Worm (Caenorhabditis elegans) whole organism, young adult: ENCODE results near the gene R08C7.4.
A peak's percentile ranks its signal among the peaks of the same experiment; 100 is the strongest.

Experiments
- B0035.1 ChIP-seq: sonication (generic microtip); optimal IDR thresholded peaks from 2 replicates; lab custom pipeline; 2016; ENCODE audit warnings: missing genetic modification characterization, mild to moderate bottlenecking, missing compliant biosample characterization, missing genotype, missing genetic modification reagents
- B0336.3 ChIP-seq: fragments of 200-800 bp; sonication (Bioruptor generic); IDR thresholded peaks from 2 replicates; pipeline ENCODE4 v1.3.6; 2022; ENCODE audit warnings: missing genetic modification characterization, missing compliant biosample characterization
- F23B12.7 ChIP-seq: sonication (generic microtip); optimal IDR thresholded peaks from 2 replicates; lab custom pipeline; 2017; ENCODE audit warnings: missing genetic modification characterization, mild to moderate bottlenecking, missing compliant biosample characterization, antibody characterized with exemption, moderate library complexity; ENCODE audit not compliant: insufficient read depth
- F52B5.7 ChIP-seq: sonication (generic microtip); optimal IDR thresholded peaks from 2 replicates; lab custom pipeline; 2016; ENCODE audit warnings: mild to moderate bottlenecking, missing genetic modification characterization, missing compliant biosample characterization
- F57C9.4 ChIP-seq: sonication (generic microtip); optimal IDR thresholded peaks from 2 replicates; lab custom pipeline; 2017; ENCODE audit warnings: mild to moderate bottlenecking, missing genetic modification characterization, missing compliant biosample characterization
- K12H6.12 ChIP-seq: fragments of 200-800 bp; sonication (Bioruptor generic); optimal IDR thresholded peaks from 2 replicates; lab custom pipeline; 2018; ENCODE audit warnings: mild to moderate bottlenecking, missing genetic modification characterization, missing compliant biosample characterization
- Y53F4B.3 ChIP-seq: fragments of 200-800 bp; sonication (Bioruptor generic); IDR thresholded peaks from 2 replicates; pipeline ENCODE4 v1.3.6; 2022; ENCODE audit warnings: missing genetic modification reagents, missing genetic modification characterization, missing compliant biosample characterization
- Y56A3A.18 ChIP-seq: fragments of 200-800 bp; sonication (Bioruptor generic); IDR thresholded peaks from 2 replicates; pipeline ENCODE4 v1.3.6; 2022; ENCODE audit warnings: missing genetic modification reagents, missing genetic modification characterization, missing compliant biosample characterization
- Y67H2A.10 ChIP-seq: fragments of 200-800 bp; sonication (Bioruptor generic); conservative IDR thresholded peaks from 2 replicates; pipeline ENCODE4 v1.3.6; 2022; ENCODE audit warnings: missing genetic modification reagents, missing genetic modification characterization, missing compliant biosample characterization
- aptf-3 ChIP-seq: fragments of 200-800 bp; sonication (Bioruptor generic); IDR thresholded peaks from 2 replicates; pipeline ENCODE4 v1.3.6; 2022; ENCODE audit warnings: missing genetic modification characterization, missing compliant biosample characterization
- atf-7 ChIP-seq: sonication (generic microtip); optimal IDR thresholded peaks from 2 replicates; lab custom pipeline; 2017; ENCODE audit warnings: mild to moderate bottlenecking, missing genetic modification characterization, missing compliant biosample characterization
- attf-5 ChIP-seq: fragments of 200-800 bp; sonication (Bioruptor generic); optimal IDR thresholded peaks from 2 replicates; lab custom pipeline; 2018; ENCODE audit warnings: mild to moderate bottlenecking, missing genetic modification characterization, missing compliant biosample characterization
- bed-1 ChIP-seq: fragments of 200-800 bp; sonication (Bioruptor generic); IDR thresholded peaks from 2 replicates; pipeline ENCODE4 v1.3.6; 2022; ENCODE audit warnings: missing genetic modification reagents, missing genetic modification characterization, missing compliant biosample characterization
- ceh-100 ChIP-seq: fragments of 200-800 bp; sonication (Bioruptor generic); IDR thresholded peaks from 2 replicates; pipeline ENCODE4 v1.3.6; 2022; ENCODE audit warnings: missing genetic modification reagents, missing genetic modification characterization, missing compliant biosample characterization
- ceh-27 ChIP-seq: fragments of 200-800 bp; sonication (Bioruptor generic); optimal IDR thresholded peaks from 2 replicates; lab custom pipeline; 2018; ENCODE audit warnings: mild to moderate bottlenecking, missing genetic modification characterization, moderate library complexity, missing compliant biosample characterization
- ceh-40 ChIP-seq: fragments of 200-800 bp; sonication (Bioruptor generic); IDR thresholded peaks from 2 replicates; pipeline ENCODE4 v1.3.6; 2022; ENCODE audit warnings: missing genetic modification characterization, missing compliant biosample characterization
- chd-7 ChIP-seq: sonication (generic microtip); optimal IDR thresholded peaks from 2 replicates; lab custom pipeline; 2016; ENCODE audit warnings: mild to moderate bottlenecking, missing genetic modification characterization, moderate library complexity, missing compliant biosample characterization
- efl-1 ChIP-seq: fragments of 150-350 bp; optimal IDR thresholded peaks from 2 replicates; lab custom pipeline; 2014; ENCODE audit warnings: missing biosample characterization, missing genetic modification reagents, missing genetic modification characterization
- egl-44 ChIP-seq: fragments of 200-800 bp; sonication (Bioruptor generic); IDR thresholded peaks from 2 replicates; pipeline ENCODE4 v1.3.6; 2022; ENCODE audit warnings: missing genetic modification reagents, missing genetic modification characterization, missing compliant biosample characterization
- egrh-3 ChIP-seq: fragments of 200-800 bp; sonication (Bioruptor generic); IDR thresholded peaks from 2 replicates; pipeline ENCODE4 v1.3.6; 2022; ENCODE audit warnings: missing genetic modification reagents, missing genetic modification characterization, missing compliant biosample characterization
- hmg-1.2 ChIP-seq: fragments of 200-800 bp; sonication (Bioruptor generic); IDR thresholded peaks from 2 replicates; pipeline ENCODE4 v1.3.6; 2022; ENCODE audit warnings: missing genetic modification reagents, missing genetic modification characterization, missing compliant biosample characterization
- lag-1 ChIP-seq: fragments of 200-800 bp; sonication (Bioruptor generic); IDR thresholded peaks from 2 replicates; pipeline ENCODE4 v1.3.6; 2022; ENCODE audit warnings: missing genetic modification reagents, missing genetic modification characterization, missing compliant biosample characterization
- lin-35 ChIP-seq, 3 experiments: fragments of 150-350 bp in 2 of 3; sonication (generic microtip) in 1 of 3; optimal IDR thresholded peaks; 2 replicates each; lab custom pipeline; 2014 to 2018; ENCODE audit warnings: missing biosample characterization in 3 of 3, missing genetic modification characterization in 3 of 3, missing genetic modification reagents in 3 of 3
- lin-40 ChIP-seq: sonication (generic microtip); optimal IDR thresholded peaks from 2 replicates; lab custom pipeline; 2016; ENCODE audit warnings: missing genetic modification characterization, mild to moderate bottlenecking, missing compliant biosample characterization, missing genotype, missing genetic modification reagents
- lsy-27 ChIP-seq: sonication (generic microtip); optimal IDR thresholded peaks from 2 replicates; lab custom pipeline; 2017; ENCODE audit warnings: missing genetic modification characterization, mild to moderate bottlenecking, missing compliant biosample characterization, antibody characterized with exemption, missing genotype, borderline replicate concordance; ENCODE audit not compliant: insufficient read depth
- madf-6 ChIP-seq: fragments of 200-800 bp; sonication (Bioruptor generic); IDR thresholded peaks from 2 replicates; pipeline ENCODE4 v1.3.6; 2022; ENCODE audit warnings: missing genetic modification reagents, missing genetic modification characterization, missing compliant biosample characterization
- mcd-1 ChIP-seq: fragments of 200-800 bp; sonication (Bioruptor generic); IDR thresholded peaks from 2 replicates; pipeline ENCODE4 v1.3.6; 2022; ENCODE audit warnings: missing genetic modification reagents, missing genetic modification characterization, missing compliant biosample characterization
- pbrm-1 ChIP-seq: fragments of 200-800 bp; sonication (Bioruptor generic); IDR thresholded peaks from 2 replicates; pipeline ENCODE4 v1.3.6; 2022; ENCODE audit warnings: missing genetic modification reagents, missing genetic modification characterization, missing compliant biosample characterization
- rcor-1 ChIP-seq: fragments of 200-800 bp; sonication (Bioruptor generic); IDR thresholded peaks from 2 replicates; pipeline ENCODE4 v1.3.6; 2022; ENCODE audit warnings: missing genetic modification reagents, missing genetic modification characterization, missing compliant biosample characterization
- rpc-1 ChIP-seq, 2 experiments: fragments of 150-350 bp in 1 of 2; sonication (generic microtip) in 1 of 2; optimal IDR thresholded peaks; 2 replicates each; lab custom pipeline; 2014 to 2018; ENCODE audit warnings: missing biosample characterization in 1 of 2, missing genetic modification characterization in 1 of 2, missing genetic modification reagents in 1 of 2, missing genotype in 1 of 2
- snpc-4 ChIP-seq, 5 experiments: fragments of 150-350 bp in 1 of 5; sonication (generic microtip) in 4 of 5; optimal IDR thresholded peaks; 2 replicates each; lab custom pipeline; 2014 to 2018; ENCODE audit warnings: missing genetic modification characterization in 5 of 5, missing biosample characterization in 3 of 5, antibody characterized with exemption in 2 of 5, mild to moderate bottlenecking in 2 of 5, missing compliant biosample characterization in 2 of 5, missing genotype in 2 of 5, moderate library complexity in 2 of 5, missing genetic modification reagents in 1 of 5
- xnd-1 ChIP-seq: sonication (generic microtip); optimal IDR thresholded peaks from 2 replicates; lab custom pipeline; 2016; ENCODE audit warnings: missing genotype, missing genetic modification reagents, missing genetic modification characterization, missing compliant biosample characterization
- zfh-2 ChIP-seq: fragments of 200-800 bp; sonication (Bioruptor generic); conservative IDR thresholded peaks from 2 replicates; pipeline ENCODE4 v1.3.6; 2022; ENCODE audit warnings: missing genetic modification reagents, missing genetic modification characterization, missing compliant biosample characterization
- ztf-18 ChIP-seq: sonication (generic microtip); optimal IDR thresholded peaks from 2 replicates; lab custom pipeline; 2016; ENCODE audit warnings: missing genotype, mild to moderate bottlenecking, missing genetic modification characterization, missing compliant biosample characterization
- ztf-22 ChIP-seq: fragments of 200-800 bp; sonication (Bioruptor generic); optimal IDR thresholded peaks from 2 replicates; lab custom pipeline; 2018; ENCODE audit warnings: mild to moderate bottlenecking, missing genetic modification characterization, moderate library complexity, missing compliant biosample characterization

The R08C7.4 gene

ce11 chrIV:4449843-4450242, 15.0 kb downstream of the R08C7.4 start (continued):
- 0 out of 2 replicates have a peak, but pooled peaks have one; percentile 40 for TF ChIP-seq pbrm-1 (GFP tag; lab: Robert Waterston, UW)
- TF ChIP-seq, all 124 proteins: peak for 44

ce11 chrIV:4451576-4451975, 16.7 kb downstream of the R08C7.4 start, which contains the start of gene R08C7.1:
Gene R08C7.1, plus strand, starts transcription at chrIV:4451876.
- TF ChIP-seq F23B12.7 (tag; lab: Kevin White, UChicago) (no peak), xnd-1 (tag; lab: Kevin White, UChicago) (no peak), ztf-22 (no peak), efl-1 (GFP tag; lab: Kevin White, UChicago) (no peak), rpc-1 (optimal IDR thresholded peaks at IDR 0.05; lab: Kevin White, UChicago) (no peak), rpc-1 (tag; optimal IDR thresholded peaks at IDR 0.05; lab: Kevin White, UChicago) (no peak), hmg-1.2 (peak; percentile 50; the same call in 1 of the 2 replicates)

- TF ChIP-seq Y56A3A.18 (GFP tag; lab: Robert Waterston, UW) = 0 out of 2 replicates have a peak, but pooled peaks have one; percentile 40
- TF ChIP-seq aptf-3 (GFP tag; lab: Robert Waterston, UW) = no peak
- no peak for TF ChIP-seq madf-6 (GFP tag; lab: Robert Waterston, UW)
- no peak for TF ChIP-seq bed-1 (GFP tag; lab: Robert Waterston, UW)
- peak; percentile 36; the same call in 1 of the 2 replicates for TF ChIP-seq B0336.3 (GFP tag; lab: Robert Waterston, UW)
- peak; percentile 71; the same call in 1 of the 2 replicates for TF ChIP-seq egl-44
- peak; percentile 5 for TF ChIP-seq K12H6.12
- TF ChIP-seq snpc-4 (GFP tag; optimal IDR thresholded peaks at IDR 0.05; lab: Kevin White, UChicago) = no peak
- TF ChIP-seq snpc-4 (tag; optimal IDR thresholded peaks at IDR 0.05; lab: Kevin White, UChicago) = peak in 1 of 4 experiments; percentile 28
- no peak for TF ChIP-seq ceh-100 (GFP tag; lab: Robert Waterston, UW)
- TF ChIP-seq ceh-27 (GFP tag; lab: Kevin White, UChicago) = no peak
- peak; percentile 32 for TF ChIP-seq lin-40 (tag; lab: Kevin White, UChicago)
- no peak for TF ChIP-seq lag-1 (GFP tag; lab: Robert Waterston, UW)
- no peak for TF ChIP-seq Y53F4B.3 (GFP tag; lab: Robert Waterston, UW)
- TF ChIP-seq egrh-3 (GFP tag; lab: Robert Waterston, UW) = peak; percentile 49
- peak; percentile 45; the same call in 1 of the 2 replicates for TF ChIP-seq hmg-1.2
- peak; percentile 53 for TF ChIP-seq atf-7
- TF ChIP-seq mcd-1 (GFP tag; lab: Robert Waterston, UW) = peak; percentile 7; the same call in 1 of the 2 replicates
- TF ChIP-seq zfh-2 (GFP tag; lab: Robert Waterston, UW) = peak; percentile 88
Observed at ce11 chrIV:4454330-4455173, 19.7 kb downstream of the R08C7.4 start, which contains the start of gene R08C7.11. Gene R08C7.11, minus strand, starts transcription at chrIV:4454937.

ce11 chrIV:4456658-4457057, 21.8 kb downstream of the R08C7.4 start:
- TF ChIP-seq ztf-18 (tag; lab: Kevin White, UChicago) (no peak), B0336.3 (GFP tag; lab: Robert Waterston, UW) (no peak), chd-7 (tag; lab: Kevin White, UChicago) (no peak), ceh-40 (GFP tag; lab: Robert Waterston, UW) (no peak), mcd-1 (GFP tag; lab: Robert Waterston, UW) (no peak), ceh-27 (GFP tag; lab: Kevin White, UChicago) (no peak), lin-35 (GFP tag; optimal IDR thresholded peaks at IDR 0.05; lab: Kevin White, UChicago) (no peak), F57C9.4 (tag; lab: Kevin White, UChicago) (no peak), attf-5 (GFP tag; lab: Kevin White, UChicago) (no peak), Y67H2A.10 (GFP tag; lab: Robert Waterston, UW) (no peak), B0035.1 (tag; lab: Kevin White, UChicago) (no peak), lsy-27 (tag; lab: Kevin White, UChicago) (no peak), F52B5.7 (no peak), rcor-1 (GFP tag; lab: Robert Waterston, UW) (no peak)
- TF ChIP-seq, all 124 proteins: peak for 0
